Worm (Caenorhabditis elegans) whole organism, young adult: Measurements from ENCODE around the gene mrp-5.

ENCODE experiments used
- B0019.2 ChIP-seq: fragments of 200-800 bp; sonication (Bioruptor generic); conservative IDR thresholded peaks from 2 replicates; pipeline ENCODE4 v1.3.6; 2022; ENCODE audit warnings: missing genetic modification reagents, missing genetic modification characterization, missing compliant biosample characterization
- F10E7.11 ChIP-seq: sonication (generic microtip); optimal IDR thresholded peaks from 2 replicates; lab custom pipeline; 2017; ENCODE audit warnings: mild to moderate bottlenecking, missing genetic modification characterization, moderate library complexity, missing compliant biosample characterization
- F22D6.2 ChIP-seq: sonication (generic microtip); optimal IDR thresholded peaks from 2 replicates; lab custom pipeline; 2016; ENCODE audit warnings: mild to moderate bottlenecking, missing genetic modification characterization, missing compliant biosample characterization
- F55B11.4 ChIP-seq: sonication (generic microtip); optimal IDR thresholded peaks from 2 replicates; lab custom pipeline; 2016; ENCODE audit warnings: missing compliant biosample characterization, missing genetic modification characterization, borderline replicate concordance; ENCODE audit not compliant: insufficient read depth
- K11D2.4 ChIP-seq: fragments of 200-800 bp; sonication (Bioruptor generic); IDR thresholded peaks from 2 replicates; pipeline ENCODE4 v1.3.6; 2022; ENCODE audit warnings: missing genetic modification reagents, missing genetic modification characterization, missing compliant biosample characterization
- T07F8.4 ChIP-seq: sonication (generic microtip); optimal IDR thresholded peaks from 2 replicates; lab custom pipeline; 2016; ENCODE audit warnings: mild to moderate bottlenecking, missing genetic modification characterization, moderate library complexity, missing compliant biosample characterization
- Y53G8AR.9 ChIP-seq: fragments of 200-800 bp; sonication (Bioruptor generic); conservative IDR thresholded peaks from 2 replicates; pipeline ENCODE4 v1.3.6; 2022; ENCODE audit warnings: missing genetic modification reagents, missing genetic modification characterization, missing compliant biosample characterization
- Y67H2A.10 ChIP-seq: fragments of 200-800 bp; sonication (Bioruptor generic); conservative IDR thresholded peaks from 2 replicates; pipeline ENCODE4 v1.3.6; 2022; ENCODE audit warnings: missing genetic modification reagents, missing genetic modification characterization, missing compliant biosample characterization
- atf-7 ChIP-seq: sonication (generic microtip); optimal IDR thresholded peaks from 2 replicates; lab custom pipeline; 2017; ENCODE audit warnings: mild to moderate bottlenecking, missing genetic modification characterization, missing compliant biosample characterization
- attf-6 ChIP-seq: fragments of 200-800 bp; sonication (Bioruptor generic); IDR thresholded peaks from 2 replicates; pipeline ENCODE4 v1.3.6; 2022; ENCODE audit warnings: missing genetic modification reagents, missing genetic modification characterization, missing compliant biosample characterization
- ccch-3 ChIP-seq: fragments of 200-800 bp; sonication (Bioruptor generic); optimal IDR thresholded peaks from 2 replicates; lab custom pipeline; 2018; ENCODE audit warnings: mild to moderate bottlenecking, missing genetic modification characterization, missing compliant biosample characterization
- ceh-40 ChIP-seq: fragments of 200-800 bp; sonication (Bioruptor generic); IDR thresholded peaks from 2 replicates; pipeline ENCODE4 v1.3.6; 2022; ENCODE audit warnings: missing genetic modification characterization, missing compliant biosample characterization
- ceh-79 ChIP-seq: sonication (generic microtip); optimal IDR thresholded peaks from 2 replicates; lab custom pipeline; 2017; ENCODE audit warnings: mild to moderate bottlenecking, missing genetic modification characterization, missing compliant biosample characterization
- ceh-91 ChIP-seq: fragments of 200-800 bp; sonication (Bioruptor generic); IDR thresholded peaks from 2 replicates; pipeline ENCODE4 v1.3.6; 2022; ENCODE audit warnings: missing genetic modification reagents, missing genetic modification characterization, missing compliant biosample characterization
- dpff-1 ChIP-seq: sonication (generic microtip); optimal IDR thresholded peaks from 2 replicates; lab custom pipeline; 2017; ENCODE audit warnings: mild to moderate bottlenecking, missing genetic modification characterization, missing compliant biosample characterization
- efl-1 ChIP-seq: fragments of 150-350 bp; optimal IDR thresholded peaks from 2 replicates; lab custom pipeline; 2014; ENCODE audit warnings: missing biosample characterization, missing genetic modification reagents, missing genetic modification characterization
- egrh-3 ChIP-seq: fragments of 200-800 bp; sonication (Bioruptor generic); IDR thresholded peaks from 2 replicates; pipeline ENCODE4 v1.3.6; 2022; ENCODE audit warnings: missing genetic modification reagents, missing genetic modification characterization, missing compliant biosample characterization
- hlh-12 ChIP-seq: sonication (generic microtip); optimal IDR thresholded peaks from 2 replicates; lab custom pipeline; 2016; ENCODE audit warnings: missing genetic modification characterization, missing compliant biosample characterization
- lag-1 ChIP-seq: fragments of 200-800 bp; sonication (Bioruptor generic); IDR thresholded peaks from 2 replicates; pipeline ENCODE4 v1.3.6; 2022; ENCODE audit warnings: missing genetic modification reagents, missing genetic modification characterization, missing compliant biosample characterization
- lsy-27 ChIP-seq: sonication (generic microtip); optimal IDR thresholded peaks from 2 replicates; lab custom pipeline; 2017; ENCODE audit warnings: missing genetic modification characterization, mild to moderate bottlenecking, missing compliant biosample characterization, antibody characterized with exemption, missing genotype, borderline replicate concordance; ENCODE audit not compliant: insufficient read depth
- madf-8 ChIP-seq: fragments of 200-800 bp; sonication (Bioruptor generic); conservative IDR thresholded peaks from 2 replicates; pipeline ENCODE4 v1.3.6; 2022; ENCODE audit warnings: missing genetic modification reagents, missing genetic modification characterization, missing compliant biosample characterization
- mxl-1 ChIP-seq: sonication (generic microtip); optimal IDR thresholded peaks from 2 replicates; lab custom pipeline; 2016; ENCODE audit warnings: missing genetic modification characterization, missing compliant biosample characterization
- nfya-1 ChIP-seq: sonication (generic microtip); optimal IDR thresholded peaks from 2 replicates; lab custom pipeline; 2017; ENCODE audit warnings: antibody characterized with exemption, missing compliant biosample characterization, missing genetic modification characterization, borderline replicate concordance; ENCODE audit not compliant: insufficient read depth
- nhr-120 ChIP-seq: fragments of 200-800 bp; sonication (Bioruptor generic); IDR thresholded peaks from 2 replicates; pipeline ENCODE4 v1.3.6; 2022; ENCODE audit warnings: missing genetic modification characterization, missing compliant biosample characterization
- pbrm-1 ChIP-seq: fragments of 200-800 bp; sonication (Bioruptor generic); IDR thresholded peaks from 2 replicates; pipeline ENCODE4 v1.3.6; 2022; ENCODE audit warnings: missing genetic modification reagents, missing genetic modification characterization, missing compliant biosample characterization
- rec-8 ChIP-seq, 2 experiments: sonication (generic microtip); optimal IDR thresholded peaks; 2 replicates each; lab custom pipeline; 2016; ENCODE audit warnings: mild to moderate bottlenecking in 2 of 2, missing genetic modification characterization in 2 of 2, missing genetic modification reagents in 2 of 2, missing genotype in 2 of 2, missing biosample characterization in 1 of 2, missing compliant biosample characterization in 1 of 2, moderate library complexity in 1 of 2
- repo-1 ChIP-seq: sonication (generic microtip); optimal IDR thresholded peaks from 2 replicates; lab custom pipeline; 2017; ENCODE audit warnings: mild to moderate bottlenecking, missing genetic modification characterization, missing compliant biosample characterization
- snpc-4 ChIP-seq, 5 experiments: fragments of 150-350 bp in 1 of 5; sonication (generic microtip) in 4 of 5; optimal IDR thresholded peaks; 2 replicates each; lab custom pipeline; 2014 to 2018; ENCODE audit warnings: missing genetic modification characterization in 5 of 5, missing biosample characterization in 3 of 5, antibody characterized with exemption in 2 of 5, mild to moderate bottlenecking in 2 of 5, missing compliant biosample characterization in 2 of 5, missing genotype in 2 of 5, moderate library complexity in 2 of 5, missing genetic modification reagents in 1 of 5
- somi-1 ChIP-seq: fragments of 200-800 bp; sonication (Bioruptor generic); optimal IDR thresholded peaks from 2 replicates; lab custom pipeline; 2018; ENCODE audit warnings: mild to moderate bottlenecking, missing genetic modification characterization, missing compliant biosample characterization
- tbx-9 ChIP-seq: sonication (generic microtip); optimal IDR thresholded peaks from 2 replicates; lab custom pipeline; 2016; ENCODE audit warnings: borderline replicate concordance, missing genetic modification characterization, inconsistent platforms, missing compliant biosample characterization
- zfh-2 ChIP-seq: fragments of 200-800 bp; sonication (Bioruptor generic); conservative IDR thresholded peaks from 2 replicates; pipeline ENCODE4 v1.3.6; 2022; ENCODE audit warnings: missing genetic modification reagents, missing genetic modification characterization, missing compliant biosample characterization
- ztf-25 ChIP-seq: fragments of 200-800 bp; sonication (Bioruptor generic); IDR thresholded peaks from 2 replicates; pipeline ENCODE4 v1.3.6; 2022; ENCODE audit warnings: missing genetic modification reagents, missing genetic modification characterization, missing compliant biosample characterization
- ztf-28 ChIP-seq: fragments of 200-800 bp; sonication (Bioruptor generic); IDR thresholded peaks from 2 replicates; pipeline ENCODE4 v1.3.6; 2022; ENCODE audit warnings: missing genetic modification reagents, missing genetic modification characterization, missing compliant biosample characterization

mrp-5 gene

ce11 chrX:14931443-14931842, 14.7 kb downstream of the mrp-5 start (continued):
- TF ChIP-seq rec-8 (tag; optimal IDR thresholded peaks at IDR 0.05; lab: Kevin White, UChicago) (no peak), pbrm-1 (GFP tag; lab: Robert Waterston, UW) (no peak)

DNA sequence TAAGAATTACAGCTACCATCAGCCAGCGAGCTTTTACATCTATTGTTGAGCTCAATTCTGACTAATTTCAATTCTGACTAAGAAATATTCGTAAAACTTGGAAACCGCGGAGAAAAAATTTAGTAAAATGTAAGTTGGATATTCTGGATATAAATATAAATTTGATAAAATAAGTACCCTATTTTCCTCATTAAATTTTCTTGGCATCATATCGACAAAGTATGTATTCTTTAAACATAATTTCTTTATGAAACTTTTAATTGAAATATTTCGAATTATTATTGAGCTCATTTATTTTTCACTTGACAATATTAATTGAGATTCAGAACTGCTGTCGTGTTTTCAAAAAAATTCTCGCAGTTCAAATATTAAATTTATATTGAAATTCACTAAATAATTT, 16.6 kb downstream of the mrp-5 start:
- TF ChIP-seq ceh-79 (tag; lab: Kevin White, UChicago) = no peak
- no peak for TF ChIP-seq egrh-3 (GFP tag; lab: Robert Waterston, UW)
- TF ChIP-seq nfya-1 (tag; lab: Kevin White, UChicago) = no peak
- TF ChIP-seq ztf-28 = no peak
- no peak for TF ChIP-seq nhr-120
- no peak for TF ChIP-seq lsy-27 (tag; lab: Kevin White, UChicago)

- TF ChIP-seq F22D6.2 (tag; lab: Kevin White, UChicago) (no peak), B0019.2 (GFP tag; lab: Robert Waterston, UW) (no peak), dpff-1 (tag; lab: Kevin White, UChicago) (no peak), Y67H2A.10 (GFP tag; lab: Robert Waterston, UW) (no peak), K11D2.4 (GFP tag; lab: Robert Waterston, UW) (no peak), lag-1 (no peak), hlh-12 (tag; lab: Kevin White, UChicago) (no peak), ceh-40 (GFP tag; lab: Robert Waterston, UW) (no peak), Y53G8AR.9 (GFP tag; lab: Robert Waterston, UW) (no peak)
Observed at ce11 chrX:14928854-14929253, 17.3 kb downstream of the mrp-5 start, which contains the start of gene ntr-2. ntr-2 (minus strand) TSS chrX:14928954.

- TF ChIP-seq rec-8 (tag; optimal IDR thresholded peaks at IDR 0.05; lab: Kevin White, UChicago) (no peak), F22D6.2 (tag; lab: Kevin White, UChicago) (no peak)
Observed at ce11 chrX:14922758-14923157, 23.4 kb downstream of the mrp-5 start.

- TF ChIP-seq ceh-91 (GFP tag; lab: Robert Waterston, UW) (no peak), snpc-4 (GFP tag; optimal IDR thresholded peaks at IDR 0.05; lab: Kevin White, UChicago) (no peak), snpc-4 (tag; optimal IDR thresholded peaks at IDR 0.05; lab: Kevin White, UChicago) (no peak)
Observed at ce11 chrX:14920880-14921279, 25.2 kb downstream of the mrp-5 start.

ce11 chrX:14918538-14918937, 27.6 kb downstream of the mrp-5 start, which contains the start of gene npr-40:
npr-40 (plus strand) TSS chrX:14918838.
- TF ChIP-seq madf-8 (GFP tag; lab: Robert Waterston, UW) (no peak), tbx-9 (tag; lab: Kevin White, UChicago) (no peak), efl-1 (GFP tag; lab: Kevin White, UChicago) (no peak)

ce11 chrX:14916767-14917166, 29.4 kb downstream of the mrp-5 start:
- TF ChIP-seq F55B11.4 (tag; lab: Kevin White, UChicago) (no peak), ztf-25 (GFP tag; lab: Robert Waterston, UW) (no peak), F10E7.11 (tag; lab: Kevin White, UChicago) (no peak), tbx-9 (tag; lab: Kevin White, UChicago) (no peak), atf-7 (no peak), somi-1 (GFP tag; lab: Kevin White, UChicago) (no peak), mxl-1 (tag; lab: Kevin White, UChicago) (no peak), zfh-2 (no peak), attf-6 (GFP tag; lab: Robert Waterston, UW) (no peak), ccch-3 (GFP tag; lab: Kevin White, UChicago) (no peak), T07F8.4 (tag; lab: Kevin White, UChicago) (no peak), repo-1 (tag; lab: Kevin White, UChicago) (no peak)
